Worm (Caenorhabditis elegans): Measurements from ENCODE around the gene npax-1.
"Not testable (repeated sequence)": the region's sequence is repeated elsewhere in the genome, so short reads cannot be mapped to it uniquely, and the experiment has no call there.

Gene npax-1

DNA sequence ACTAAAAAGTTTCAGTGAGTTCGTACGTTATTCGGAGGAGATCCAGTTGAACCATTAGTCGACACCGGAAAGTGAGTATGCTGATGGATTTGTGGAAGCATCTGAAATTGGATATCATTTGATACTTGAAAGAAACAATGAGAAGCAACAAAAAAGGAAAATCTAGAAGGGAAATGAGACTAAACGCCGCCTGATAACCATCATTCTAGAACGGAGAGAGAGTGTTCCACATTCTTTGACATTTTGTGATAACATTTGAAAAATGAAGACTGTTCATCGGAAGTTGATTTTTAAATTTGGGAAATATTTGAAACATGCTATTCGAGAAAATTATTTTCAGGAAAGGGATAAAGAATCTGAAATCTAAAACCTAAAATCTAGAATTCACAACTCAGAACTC is at the start of gene npax-1:
Gene npax-1 (minus strand): TSS at position 101 of the 400 bp plus-strand sequence.
- TF ChIP-seq flt-1 (GFP tag; IDR thresholded peaks at IDR 0.05) (no peak), ets-7 (tag; optimal IDR thresholded peaks at IDR 0.05) (no peak), ama-1 (optimal IDR thresholded peaks at IDR 0.05) (no peak), hnd-1 (tag; optimal IDR thresholded peaks at IDR 0.05) (no peak)

DNA sequence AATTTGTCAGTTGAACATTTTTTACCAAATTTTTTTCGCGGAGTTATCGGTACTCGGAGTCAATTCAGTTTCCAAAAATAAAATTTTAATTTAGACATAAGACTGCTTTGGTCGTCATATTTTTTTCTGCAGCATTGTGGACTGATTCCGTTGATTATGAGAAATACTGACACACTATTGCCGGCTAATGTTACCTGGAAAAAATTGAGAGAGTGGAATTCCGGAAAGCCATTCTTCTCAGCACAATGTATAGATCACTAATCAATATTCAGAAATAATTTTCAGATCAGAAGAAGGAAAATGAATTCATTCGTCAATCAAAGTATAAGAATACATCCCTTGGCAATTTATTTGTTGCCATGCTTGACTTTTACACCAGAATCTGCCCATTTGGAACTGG is 47.9 kb upstream of the npax-1 start, which contains the start of gene C07D10.6:
Gene C07D10.6 (plus strand): TSS at position 301 of the 400 bp plus-strand sequence.
- no peak for TF ChIP-seq pes-1 (GFP tag; IDR thresholded peaks at IDR 0.05)
- TF ChIP-seq ceh-13 (GFP tag; optimal IDR thresholded peaks at IDR 0.05), result no peak
- no peak for TF ChIP-seq scrt-1 (GFP tag; IDR thresholded peaks at IDR 0.05)
- TF ChIP-seq B0310.2 (tag; optimal IDR thresholded peaks at IDR 0.05), result no peak
- no peak for TF ChIP-seq ama-1 (optimal IDR thresholded peaks at IDR 0.05)
- no peak for TF ChIP-seq ets-7 (tag; optimal IDR thresholded peaks at IDR 0.05)
- TF ChIP-seq tbx-11 (GFP tag; IDR thresholded peaks at IDR 0.05), result no peak
- TF ChIP-seq ceh-36 (tag; optimal IDR thresholded peaks at IDR 0.05), result no peak
- no peak for TF ChIP-seq sea-1 (GFP tag; conservative IDR thresholded peaks at IDR 0.05)
- TF ChIP-seq F13C5.2 (tag; optimal IDR thresholded peaks at IDR 0.05), result no peak
- no peak for TF ChIP-seq hmbx-1 (tag; optimal IDR thresholded peaks at IDR 0.05)
- TF ChIP-seq hmg-4 (GFP tag; optimal IDR thresholded peaks at IDR 0.05), result no peak
- no peak for TF ChIP-seq tra-4 (tag; optimal IDR thresholded peaks at IDR 0.05)
- no peak for TF ChIP-seq aly-1 (tag; optimal IDR thresholded peaks at IDR 0.05)
- TF ChIP-seq flt-1 (GFP tag; IDR thresholded peaks at IDR 0.05), result no peak
- TF ChIP-seq tbx-37 (GFP tag; conservative IDR thresholded peaks at IDR 0.05), result no peak
- no peak for TF ChIP-seq hnd-1 (tag; optimal IDR thresholded peaks at IDR 0.05)

DNA sequence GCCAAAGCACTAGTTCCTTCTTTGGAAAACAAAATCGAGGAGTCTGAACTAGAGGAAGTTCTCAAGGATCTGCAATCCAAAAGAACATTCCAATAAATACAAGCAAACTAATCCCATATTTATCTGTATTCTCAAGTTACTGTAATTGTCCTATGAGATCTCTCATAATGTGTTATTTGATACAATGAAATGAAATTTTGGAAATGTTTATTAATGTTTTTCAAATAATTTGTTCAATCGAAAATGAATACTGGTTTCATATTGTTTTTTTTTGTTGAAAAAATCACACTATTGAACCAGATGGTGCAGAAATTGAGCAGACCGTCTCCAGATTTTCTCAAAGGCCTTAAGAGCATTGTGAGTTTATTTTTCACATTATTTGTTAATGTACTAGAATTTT is 43.9 kb upstream of the npax-1 start, which contains the start of gene F43E2.1:
Gene F43E2.1 (plus strand): TSS at position 301 of the 400 bp plus-strand sequence.
- TF ChIP-seq ama-1 (optimal IDR thresholded peaks at IDR 0.05) (no peak), ceh-36 (tag; optimal IDR thresholded peaks at IDR 0.05) (no peak), F13C5.2 (tag; optimal IDR thresholded peaks at IDR 0.05) (no peak), ceh-13 (GFP tag; optimal IDR thresholded peaks at IDR 0.05) (no peak), B0310.2 (tag; optimal IDR thresholded peaks at IDR 0.05) (no peak), hnd-1 (tag; optimal IDR thresholded peaks at IDR 0.05) (no peak), scrt-1 (GFP tag; IDR thresholded peaks at IDR 0.05) (no peak), ets-7 (tag; optimal IDR thresholded peaks at IDR 0.05) (no peak), aly-1 (tag; optimal IDR thresholded peaks at IDR 0.05) (no peak), tra-4 (tag; optimal IDR thresholded peaks at IDR 0.05) (no peak), pes-1 (GFP tag; IDR thresholded peaks at IDR 0.05) (no peak), tbx-11 (GFP tag; IDR thresholded peaks at IDR 0.05) (no peak), sea-1 (GFP tag; conservative IDR thresholded peaks at IDR 0.05) (no peak)

DNA sequence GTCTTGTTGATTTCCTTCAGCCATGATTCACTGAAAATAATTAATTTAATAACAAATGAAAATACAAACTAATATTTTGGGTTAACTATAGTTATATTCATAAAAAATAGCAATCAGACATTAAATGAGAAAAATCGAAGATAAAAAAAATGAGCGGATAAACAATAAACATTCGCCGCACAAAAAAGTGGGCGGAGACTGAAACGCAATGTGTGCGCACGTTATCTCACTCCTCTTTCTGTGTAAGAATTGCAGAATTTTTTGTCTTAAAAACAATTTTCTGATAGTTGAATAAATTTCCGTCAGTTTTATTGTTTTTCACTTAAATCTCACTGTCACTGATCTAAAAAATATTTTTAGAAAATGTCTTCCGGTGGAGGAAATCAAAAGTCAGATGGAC is 43.0 kb upstream of the npax-1 start, which contains the start of the genes mtch-1 and rpb-4:
Gene mtch-1 (minus strand): TSS at position 24 of the 400 bp plus-strand sequence.
Gene rpb-4 (plus strand): TSS at position 353 of the 400 bp plus-strand sequence.
- TF ChIP-seq ets-7 (tag; optimal IDR thresholded peaks at IDR 0.05) (no peak), B0310.2 (tag; optimal IDR thresholded peaks at IDR 0.05) (no peak), tbx-37 (GFP tag; conservative IDR thresholded peaks at IDR 0.05) (no peak), sea-1 (GFP tag; conservative IDR thresholded peaks at IDR 0.05) (no peak), aly-1 (tag; optimal IDR thresholded peaks at IDR 0.05) (no peak), hmg-4 (GFP tag; optimal IDR thresholded peaks at IDR 0.05) (no peak), ama-1 (optimal IDR thresholded peaks at IDR 0.05) (no peak)

ce11 chrII:7370195-7370594 is 39.1 kb upstream of the npax-1 start, which contains the start of gene F43E2.11:
F43E2.11 (minus strand) TSS chrII:7370295.
- not testable (repeated sequence) for TF ChIP-seq ets-7 (tag; optimal IDR thresholded peaks at IDR 0.05); pes-1 (GFP tag; IDR thresholded peaks at IDR 0.05); tbx-37 (GFP tag; conservative IDR thresholded peaks at IDR 0.05)

ce11 chrII:7368761-7369160 is 37.6 kb upstream of the npax-1 start, which contains the start of gene F43E2.6:
F43E2.6 (minus strand) TSS chrII:7368861.
- no peak for TF ChIP-seq ets-7 (tag; optimal IDR thresholded peaks at IDR 0.05)
- no peak for TF ChIP-seq flt-1 (GFP tag; IDR thresholded peaks at IDR 0.05)

- no peak for TF ChIP-seq B0310.2 (tag; optimal IDR thresholded peaks at IDR 0.05)
- TF ChIP-seq sea-1 (GFP tag; conservative IDR thresholded peaks at IDR 0.05), result no peak
- TF ChIP-seq F13C5.2 (tag; optimal IDR thresholded peaks at IDR 0.05), result no peak
- TF ChIP-seq tbx-37 (GFP tag; conservative IDR thresholded peaks at IDR 0.05), result no peak
- no peak for TF ChIP-seq ets-7 (tag; optimal IDR thresholded peaks at IDR 0.05)
- no peak for TF ChIP-seq pes-1 (GFP tag; IDR thresholded peaks at IDR 0.05)
- TF ChIP-seq ama-1 (optimal IDR thresholded peaks at IDR 0.05), result no peak
- TF ChIP-seq hmg-4 (GFP tag; optimal IDR thresholded peaks at IDR 0.05), result no peak
- TF ChIP-seq scrt-1 (GFP tag; IDR thresholded peaks at IDR 0.05), result no peak
- no peak for TF ChIP-seq ceh-36 (tag; optimal IDR thresholded peaks at IDR 0.05)
- TF ChIP-seq hmbx-1 (tag; optimal IDR thresholded peaks at IDR 0.05), result no peak
- TF ChIP-seq aly-1 (tag; optimal IDR thresholded peaks at IDR 0.05), result no peak
These were observed 32.9 kb upstream of the npax-1 start, which contains the start of gene msra-1 for ce11 chrII:7363990-7364455. msra-1 (minus strand) TSS chrII:7364040.

- TF ChIP-seq hnd-1 (tag; optimal IDR thresholded peaks at IDR 0.05) (no peak), ets-7 (tag; optimal IDR thresholded peaks at IDR 0.05) (no peak), tra-4 (tag; optimal IDR thresholded peaks at IDR 0.05) (no peak), ceh-13 (GFP tag; optimal IDR thresholded peaks at IDR 0.05) (no peak), ama-1 (optimal IDR thresholded peaks at IDR 0.05) (no peak), F13C5.2 (tag; optimal IDR thresholded peaks at IDR 0.05) (no peak)
These were observed 27.4 kb upstream of the npax-1 start, which contains the start of gene insc-1 for ce11 chrII:7358489-7358943. insc-1 (plus strand) TSS chrII:7358893.
